Worm (Caenorhabditis elegans): ENCODE data around the gene C44H9.4.

Gene C44H9.4

DNA sequence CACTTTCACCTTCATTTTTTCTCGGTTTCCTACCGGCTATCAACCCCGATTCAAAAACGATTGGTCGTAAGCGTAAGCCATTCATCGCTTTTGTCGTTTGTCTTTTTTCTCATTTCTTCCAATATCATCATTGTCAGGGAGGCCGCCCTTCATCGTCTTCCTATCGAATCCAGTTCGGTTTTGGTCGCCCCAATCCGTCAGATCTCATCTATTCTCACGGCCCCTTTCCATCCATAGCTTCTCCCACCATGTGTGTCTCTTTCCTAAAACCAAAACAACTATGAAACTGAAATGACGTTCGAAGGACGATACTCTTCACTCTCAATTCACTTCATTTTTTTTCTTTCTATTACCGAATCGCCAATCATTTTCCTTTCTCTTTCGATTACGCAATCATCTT lies 40.4 kb downstream of the C44H9.4 start:
- TF ChIP-seq mab-5 (tag; optimal IDR thresholded peaks at IDR 0.05) = no peak
- TF ChIP-seq nhr-12 (tag; optimal IDR thresholded peaks at IDR 0.05) = no peak
- TF ChIP-seq mls-2 (tag; optimal IDR thresholded peaks at IDR 0.05) = no peak
- no peak for TF ChIP-seq bed-3 (GFP tag; optimal IDR thresholded peaks at IDR 0.05)
- TF ChIP-seq pha-4 (tag; optimal IDR thresholded peaks at IDR 0.05) = no peak
- TF ChIP-seq blmp-1 (tag; optimal IDR thresholded peaks at IDR 0.05) = peak; percentile 75
- no peak for TF ChIP-seq nhr-2 (tag; optimal IDR thresholded peaks at IDR 0.05)
- TF ChIP-seq unc-62 (GFP tag; optimal IDR thresholded peaks at IDR 0.05) = no peak

ce11 chrV:12876708-12877107 lies 41.2 kb downstream of the C44H9.4 start:
- TF ChIP-seq snpc-4 (tag; optimal IDR thresholded peaks at IDR 0.05) (no peak), sem-2 (GFP tag; optimal IDR thresholded peaks at IDR 0.05) (no peak), ceh-43 (GFP tag; optimal IDR thresholded peaks at IDR 0.05) (no peak), mab-5 (tag; optimal IDR thresholded peaks at IDR 0.05) (no peak), bed-3 (GFP tag; optimal IDR thresholded peaks at IDR 0.05) (no peak), lin-13 (tag; optimal IDR thresholded peaks at IDR 0.05) (no peak), nhr-2 (tag; optimal IDR thresholded peaks at IDR 0.05) (no peak), sptf-1 (tag; optimal IDR thresholded peaks at IDR 0.05) (no peak), elt-1 (tag; optimal IDR thresholded peaks at IDR 0.05; ENCODE audit: borderline replicate concordance, insufficient read depth) (no peak), tbx-8 (GFP tag; optimal IDR thresholded peaks at IDR 0.05) (no peak), nhr-76 (tag; optimal IDR thresholded peaks at IDR 0.05) (no peak), flh-1 (GFP tag; optimal IDR thresholded peaks at IDR 0.05) (no peak), mls-2 (tag; optimal IDR thresholded peaks at IDR 0.05) (no peak), drap-1 (GFP tag; optimal IDR thresholded peaks at IDR 0.05) (no peak), unc-62 (GFP tag; optimal IDR thresholded peaks at IDR 0.05) (no peak)

- TF ChIP-seq blmp-1 (tag; optimal IDR thresholded peaks at IDR 0.05) = no peak
- no peak for TF ChIP-seq ham-2 (GFP tag; optimal IDR thresholded peaks at IDR 0.05)
- TF ChIP-seq tbx-8 (GFP tag; optimal IDR thresholded peaks at IDR 0.05) = no peak
- TF ChIP-seq pha-4 (tag; optimal IDR thresholded peaks at IDR 0.05) = no peak
- no peak for TF ChIP-seq unc-39 (tag; optimal IDR thresholded peaks at IDR 0.05)
- no peak for TF ChIP-seq snpc-4 (tag; optimal IDR thresholded peaks at IDR 0.05)
- TF ChIP-seq flh-1 (GFP tag; optimal IDR thresholded peaks at IDR 0.05) = no peak
- no peak for TF ChIP-seq nhr-2 (tag; optimal IDR thresholded peaks at IDR 0.05)
- no peak for TF ChIP-seq ceh-39 (tag; optimal IDR thresholded peaks at IDR 0.05)
- no peak for TF ChIP-seq nhr-28 (tag; optimal IDR thresholded peaks at IDR 0.05)
- no peak for TF ChIP-seq hlh-1 (tag; optimal IDR thresholded peaks at IDR 0.05)
- TF ChIP-seq elt-3 (tag; optimal IDR thresholded peaks at IDR 0.05) = no peak
- TF ChIP-seq lin-13 (tag; optimal IDR thresholded peaks at IDR 0.05) = no peak
- no peak for TF ChIP-seq drap-1 (GFP tag; optimal IDR thresholded peaks at IDR 0.05)
- TF ChIP-seq bed-3 (GFP tag; optimal IDR thresholded peaks at IDR 0.05) = no peak
- TF ChIP-seq ceh-43 (GFP tag; optimal IDR thresholded peaks at IDR 0.05) = no peak
Measured at ce11 chrV:12877579-12877978, 42.1 kb downstream of the C44H9.4 start.

DNA sequence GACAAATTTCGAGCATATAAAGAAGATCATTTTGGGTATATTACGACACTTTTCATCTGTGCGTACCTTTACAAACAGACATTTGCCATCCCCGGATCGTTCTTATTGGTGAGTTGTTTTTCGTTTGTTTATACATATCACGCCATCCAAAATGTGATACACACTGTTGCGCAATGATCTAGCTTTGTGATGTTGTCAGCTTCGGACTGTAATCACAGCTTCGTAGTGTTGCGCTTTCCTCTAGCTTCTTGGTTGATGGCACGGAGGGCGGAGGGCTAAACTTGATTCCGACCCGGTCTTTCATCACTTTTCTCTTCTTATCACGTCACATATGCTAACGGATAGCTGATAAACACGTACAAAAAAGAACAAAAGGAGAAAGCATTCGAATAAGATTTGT lies 43.9 kb downstream of the C44H9.4 start:
- peak; percentile 79 for TF ChIP-seq zip-8 (tag; optimal IDR thresholded peaks at IDR 0.05)
- TF ChIP-seq unc-62 (GFP tag; optimal IDR thresholded peaks at IDR 0.05) = no peak

ce11 chrV:12881396-12881795 lies 45.9 kb downstream of the C44H9.4 start:
- TF ChIP-seq bed-3 (GFP tag; optimal IDR thresholded peaks at IDR 0.05) (no peak), elt-3 (tag; optimal IDR thresholded peaks at IDR 0.05) (no peak), unc-39 (tag; optimal IDR thresholded peaks at IDR 0.05) (no peak), M03D4.4 (tag; optimal IDR thresholded peaks at IDR 0.05) (no peak), lsy-2 (tag; optimal IDR thresholded peaks at IDR 0.05) (no peak), nhr-12 (tag; optimal IDR thresholded peaks at IDR 0.05) (no peak), lin-13 (tag; optimal IDR thresholded peaks at IDR 0.05) (no peak), nhr-237 (tag; optimal IDR thresholded peaks at IDR 0.05) (no peak), sem-2 (GFP tag; optimal IDR thresholded peaks at IDR 0.05) (no peak)

- TF ChIP-seq lin-32 (GFP tag; optimal IDR thresholded peaks at IDR 0.05) = no peak
- TF ChIP-seq hlh-1 (tag; optimal IDR thresholded peaks at IDR 0.05) = no peak
Measured at ce11 chrV:12882370-12882769, 46.9 kb downstream of the C44H9.4 start.
